Fruit fly (Drosophila melanogaster): ENCODE data around the gene bnb.

Gene bnb

DNA sequence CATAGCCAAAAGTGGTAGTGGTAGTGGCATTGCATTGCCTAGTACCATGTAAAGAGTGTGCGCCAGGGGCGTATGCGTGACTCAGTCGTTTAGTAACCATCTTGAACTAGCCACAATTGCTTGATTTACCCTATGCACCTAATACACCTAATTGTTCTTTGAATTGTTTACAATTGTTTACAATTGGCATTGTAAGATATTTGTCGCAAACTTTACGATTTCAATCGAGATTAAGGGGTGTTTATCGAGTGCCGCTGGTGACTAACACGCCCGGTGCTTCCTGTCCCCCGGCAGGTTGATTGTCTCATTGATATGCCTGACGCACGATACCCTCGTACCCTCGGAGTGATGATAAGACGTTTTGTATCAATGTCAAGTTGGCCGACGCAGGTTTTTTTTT is 39.6 kb upstream of the bnb start (continued):
- 0 out of 2 replicates have a peak, but pooled peaks have one; percentile 38 for TF ChIP-seq ssp (GFP tag; IDR thresholded peaks at IDR 0.05)
- TF ChIP-seq CG10209 (GFP tag; optimal IDR thresholded peaks at IDR 0.05), result no peak
- TF ChIP-seq CG7839 (tag; optimal IDR thresholded peaks at IDR 0.05), result peak; percentile 60
- peak; percentile 45 for TF ChIP-seq CG12391 (tag; optimal IDR thresholded peaks at IDR 0.05)
- TF ChIP-seq jigr1 (GFP tag; IDR thresholded peaks at IDR 0.05), result peak; percentile 72; the same call in 1 of the 3 replicates
- peak; percentile 76 for TF ChIP-seq tgo (GFP tag; IDR thresholded peaks at IDR 0.05)
- no peak for TF ChIP-seq Lhr (GFP tag; optimal IDR thresholded peaks at IDR 0.05)
- TF ChIP-seq Hr51 (GFP tag; optimal IDR thresholded peaks at IDR 0.05), result peak in 1 of 2 experiments; percentile 75
- TF ChIP-seq jing (GFP tag; optimal IDR thresholded peaks at IDR 0.05), result peak; percentile 1
- peak; percentile 14; the same call in 1 of the 2 replicates for TF ChIP-seq klu (GFP tag; IDR thresholded peaks at IDR 0.05)
- 0 out of 2 replicates have a peak, but pooled peaks have one; percentile 18 for TF ChIP-seq CG4730 (GFP tag; IDR thresholded peaks at IDR 0.05)
- TF ChIP-seq Sox102F (GFP tag; optimal IDR thresholded peaks at IDR 0.05), result peak; percentile 67
- peak; percentile 86 for TF ChIP-seq row (GFP tag; IDR thresholded peaks at IDR 0.05)
- TF ChIP-seq sens (GFP tag), result peak; percentile 83
- TF ChIP-seq CG14667 (GFP tag; IDR thresholded peaks at IDR 0.05), result 0 out of 2 replicates have a peak, but pooled peaks have one; percentile 21
- TF ChIP-seq CG6272 (GFP tag; IDR thresholded peaks at IDR 0.05), result 0 out of 2 replicates have a peak, but pooled peaks have one; percentile 22
- no peak; the same call in 1 of the 2 replicates for TF ChIP-seq CG3847 (GFP tag; IDR thresholded peaks at IDR 0.05)
- peak; percentile 46 for TF ChIP-seq unpg (GFP tag; optimal IDR thresholded peaks at IDR 0.05)
- peak; percentile 50 for TF ChIP-seq CG10366 (GFP tag; IDR thresholded peaks at IDR 0.05)
- peak; percentile 69 for TF ChIP-seq stc (GFP tag; IDR thresholded peaks at IDR 0.05)
- peak; percentile 21 to 31 for TF ChIP-seq chif (GFP tag; optimal IDR thresholded peaks at IDR 0.05)
- peak; percentile 73 for TF ChIP-seq Xrp1 (GFP tag; IDR thresholded peaks at IDR 0.05)
- TF ChIP-seq grau (tag; optimal IDR thresholded peaks at IDR 0.05), result peak; percentile 57
- TF ChIP-seq CG7357 (GFP tag; IDR thresholded peaks at IDR 0.05), result peak; percentile 48; the same call in 1 of the 3 replicates
- no peak for TF ChIP-seq Trl (optimal IDR thresholded peaks at IDR 0.05)
- peak; percentile 35 for TF ChIP-seq Trl (GFP tag; optimal IDR thresholded peaks at IDR 0.05)
- TF ChIP-seq zfh2 (GFP tag; optimal IDR thresholded peaks at IDR 0.05), result peak; percentile 1
- TF ChIP-seq Gug (GFP tag; IDR thresholded peaks at IDR 0.05), result peak; percentile 17; the same call in 2 of the 4 replicates
- peak; percentile 64 for TF ChIP-seq lmd (GFP tag; IDR thresholded peaks at IDR 0.05)
- TF ChIP-seq CG12219 (GFP tag; optimal IDR thresholded peaks at IDR 0.05), result peak; percentile 56
- peak; percentile 15 for TF ChIP-seq Myb (GFP tag; optimal IDR thresholded peaks at IDR 0.05)
- 0 out of 2 replicates have a peak, but pooled peaks have one; percentile 13 for TF ChIP-seq seq (GFP tag; IDR thresholded peaks at IDR 0.05)
- peak; percentile 17 for TF ChIP-seq Bdp1 (GFP tag; optimal IDR thresholded peaks at IDR 0.05)
- peak; percentile 27 for TF ChIP-seq Nf-YC (tag; optimal IDR thresholded peaks at IDR 0.05)
- peak; percentile 35 for TF ChIP-seq CG2120 (GFP tag; optimal IDR thresholded peaks at IDR 0.05)
- peak; percentile 12 for TF ChIP-seq CG7556 (GFP tag; optimal IDR thresholded peaks at IDR 0.05)
- TF ChIP-seq CG5180 (GFP tag; optimal IDR thresholded peaks at IDR 0.05), result peak; percentile 9
- TF ChIP-seq Tbp (GFP tag; optimal IDR thresholded peaks at IDR 0.05), result no peak
- 0 out of 2 replicates have a peak, but pooled peaks have one; percentile 37 for TF ChIP-seq gsb (GFP tag; IDR thresholded peaks at IDR 0.05)
- peak; percentile 28 for TF ChIP-seq CG8388 (GFP tag; optimal IDR thresholded peaks at IDR 0.05)
- 0 out of 2 replicates have a peak, but pooled peaks have one; percentile 22 for TF ChIP-seq ttk (GFP tag; IDR thresholded peaks at IDR 0.05)
- TF ChIP-seq CG3407 (GFP tag; optimal IDR thresholded peaks at IDR 0.05), result peak; percentile 2
- TF ChIP-seq HmgZ (tag; optimal IDR thresholded peaks at IDR 0.05), result peak; percentile 43
- peak; percentile 45; the same call in 1 of the 3 replicates for TF ChIP-seq CG11695 (GFP tag; IDR thresholded peaks at IDR 0.05)
- TF ChIP-seq Optix (GFP tag; IDR thresholded peaks at IDR 0.05), result 0 out of 3 replicates have a peak, but pooled peaks have one; percentile 21
- peak; percentile 52 for TF ChIP-seq CG1603 (tag; optimal IDR thresholded peaks at IDR 0.05)
- TF ChIP-seq CoRest (tag; optimal IDR thresholded peaks at IDR 0.05), result peak; percentile 68
- TF ChIP-seq E2f1 (GFP tag; IDR thresholded peaks at IDR 0.05), result peak; percentile 59
- 0 out of 3 replicates have a peak, but pooled peaks have one; percentile 28 for TF ChIP-seq CG2889 (GFP tag; IDR thresholded peaks at IDR 0.05)
- peak; percentile 59 for TF ChIP-seq dmrt99B (tag; optimal IDR thresholded peaks at IDR 0.05)
- TF ChIP-seq CG5953 (GFP tag; IDR thresholded peaks at IDR 0.05), result 0 out of 2 replicates have a peak, but pooled peaks have one; percentile 29
